Worm (Caenorhabditis elegans): ENCODE results near the gene vha-15.

Gene vha-15

ce11 chrX:2203760-2204159 lies 34.0 kb upstream of the vha-15 start, which contains the start of gene T24C12.3:
Gene T24C12.3 (minus strand): TSS chrX:2203893.
- TF ChIP-seq fos-1 (tag; optimal IDR thresholded peaks at IDR 0.05) (peak; percentile 80), peb-1 (tag; optimal IDR thresholded peaks at IDR 0.05) (no peak)

- TF ChIP-seq nhr-6 (tag; optimal IDR thresholded peaks at IDR 0.05) (no peak), nhr-23 (tag; optimal IDR thresholded peaks at IDR 0.05) (no peak), ceh-82 (tag; optimal IDR thresholded peaks at IDR 0.05) (no peak), nhr-129 (tag; optimal IDR thresholded peaks at IDR 0.05) (no peak), nhr-237 (tag; optimal IDR thresholded peaks at IDR 0.05) (no peak), aly-2 (tag; optimal IDR thresholded peaks at IDR 0.05) (no peak), lsy-2 (tag; optimal IDR thresholded peaks at IDR 0.05) (no peak), F13H6.1 (tag; optimal IDR thresholded peaks at IDR 0.05) (no peak), mdl-1 (tag; optimal IDR thresholded peaks at IDR 0.05) (no peak), peb-1 (tag; optimal IDR thresholded peaks at IDR 0.05) (no peak)
These were observed 32.7 kb upstream of the vha-15 start, which contains the start of gene T24C12.4 for ce11 chrX:2204963-2205362. Gene T24C12.4 (minus strand): TSS chrX:2205063.

ce11 chrX:2208391-2208790 lies 29.3 kb upstream of the vha-15 start:
- TF ChIP-seq egl-27 (tag; optimal IDR thresholded peaks at IDR 0.05) (peak; percentile 39), ceh-16 (tag; optimal IDR thresholded peaks at IDR 0.05) (peak; percentile 5), blmp-1 (tag; optimal IDR thresholded peaks at IDR 0.05; ENCODE audit: insufficient read depth) (peak; percentile 43), sma-9 (GFP tag; optimal IDR thresholded peaks at IDR 0.05) (peak; percentile 7), sma-9 (tag; optimal IDR thresholded peaks at IDR 0.05) (no peak), unc-39 (tag; optimal IDR thresholded peaks at IDR 0.05) (no peak)

- TF ChIP-seq peb-1 (tag; optimal IDR thresholded peaks at IDR 0.05) = peak; percentile 100
- TF ChIP-seq nhr-77 (tag; optimal IDR thresholded peaks at IDR 0.05) = no peak
These were observed 27.5 kb upstream of the vha-15 start for ce11 chrX:2210164-2210563.

ce11 chrX:2210751-2211150 lies 27.0 kb upstream of the vha-15 start, which contains the start of gene peb-1:
Gene peb-1 (plus strand): TSS chrX:2211051.
- TF ChIP-seq blmp-1 (tag; optimal IDR thresholded peaks at IDR 0.05; ENCODE audit: insufficient read depth) (no peak), ZK546.5 (tag; optimal IDR thresholded peaks at IDR 0.05) (no peak), elt-1 (tag; optimal IDR thresholded peaks at IDR 0.05) (no peak), sma-3 (GFP tag; optimal IDR thresholded peaks at IDR 0.05) (no peak), R02D3.7 (tag; optimal IDR thresholded peaks at IDR 0.05) (no peak), ztf-4 (tag; optimal IDR thresholded peaks at IDR 0.05) (no peak), crh-2 (tag; optimal IDR thresholded peaks at IDR 0.05) (no peak), ama-1 (optimal IDR thresholded peaks at IDR 0.05) (no peak), unc-55 (GFP tag; optimal IDR thresholded peaks at IDR 0.05) (no peak)

ce11 chrX:2212141-2212540 lies 25.6 kb upstream of the vha-15 start:
- TF ChIP-seq peb-1 (tag; optimal IDR thresholded peaks at IDR 0.05) (peak; percentile 99), ztf-11 (tag; optimal IDR thresholded peaks at IDR 0.05) (no peak)

ce11 chrX:2212712-2213111 lies 25.0 kb upstream of the vha-15 start:
- TF ChIP-seq ztf-1 (GFP tag; conservative IDR thresholded peaks at IDR 0.05) (no peak), mab-5 (tag; optimal IDR thresholded peaks at IDR 0.05) (no peak), blmp-1 (tag; optimal IDR thresholded peaks at IDR 0.05; ENCODE audit: insufficient read depth) (peak; percentile 55), lin-11 (tag; optimal IDR thresholded peaks at IDR 0.05) (no peak)
